Worm (Caenorhabditis elegans): Measurements from ENCODE around the gene C16H3.3.

The C16H3.3 gene

ce11 chrX:17628345-17628744 is 18.5 kb upstream of the C16H3.3 start:
- TF ChIP-seq egl-27 (tag; optimal IDR thresholded peaks at IDR 0.05) (no peak), R02D3.7 (tag; optimal IDR thresholded peaks at IDR 0.05) (no peak), hmg-11 (tag; optimal IDR thresholded peaks at IDR 0.05) (peak; percentile 52), nhr-67 (tag; optimal IDR thresholded peaks at IDR 0.05) (no peak), elt-2 (tag; optimal IDR thresholded peaks at IDR 0.05) (no peak), lin-15B (tag; optimal IDR thresholded peaks at IDR 0.05) (no peak), fkh-10 (GFP tag; optimal IDR thresholded peaks at IDR 0.05) (peak; percentile 12), mml-1 (tag; optimal IDR thresholded peaks at IDR 0.05) (no peak), ceh-9 (tag; optimal IDR thresholded peaks at IDR 0.05) (no peak), ceh-82 (tag; optimal IDR thresholded peaks at IDR 0.05) (no peak), elt-1 (tag; optimal IDR thresholded peaks at IDR 0.05) (no peak), nfya-1 (tag; optimal IDR thresholded peaks at IDR 0.05; ENCODE audit: insufficient read depth) (peak; percentile 52), nhr-12 (tag; optimal IDR thresholded peaks at IDR 0.05) (no peak), lin-39 (tag; optimal IDR thresholded peaks at IDR 0.05) (peak; percentile 62), ama-1 (optimal IDR thresholded peaks at IDR 0.05) (peak; percentile 36), tbx-2 (tag; optimal IDR thresholded peaks at IDR 0.05) (no peak)

DNA sequence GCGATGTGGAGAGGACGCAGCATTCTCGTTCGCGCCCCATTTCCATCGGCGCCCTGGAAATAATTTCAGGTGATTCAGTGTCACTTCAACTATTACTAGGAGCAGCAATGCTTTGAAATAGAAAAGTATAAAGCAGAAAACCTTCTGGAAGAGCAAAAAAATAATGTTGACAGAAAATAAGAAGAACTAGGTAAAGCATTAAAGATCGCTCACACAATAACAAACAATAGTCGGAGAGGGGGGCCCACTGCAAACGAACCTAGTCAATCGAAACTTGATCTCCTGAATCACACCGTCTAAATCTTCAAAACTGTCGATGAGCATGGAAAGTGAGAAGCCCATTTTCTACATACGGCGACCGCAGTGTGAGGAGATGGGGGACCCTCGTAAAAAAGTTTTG is 18.1 kb upstream of the C16H3.3 start:
- TF ChIP-seq nhr-67 (tag; optimal IDR thresholded peaks at IDR 0.05): no peak
- TF ChIP-seq egl-27 (tag; optimal IDR thresholded peaks at IDR 0.05): no peak
- TF ChIP-seq ceh-9 (tag; optimal IDR thresholded peaks at IDR 0.05): no peak
- no peak for TF ChIP-seq eor-1 (tag; optimal IDR thresholded peaks at IDR 0.05)

ce11 chrX:17627382-17627781 is 17.5 kb upstream of the C16H3.3 start:
- TF ChIP-seq ama-1 (optimal IDR thresholded peaks at IDR 0.05) (peak; percentile 78), nhr-77 (tag; optimal IDR thresholded peaks at IDR 0.05) (no peak), lin-39 (tag; optimal IDR thresholded peaks at IDR 0.05) (peak; percentile 69), nfya-1 (tag; optimal IDR thresholded peaks at IDR 0.05; ENCODE audit: insufficient read depth) (peak; percentile 53), lin-15B (tag; optimal IDR thresholded peaks at IDR 0.05) (no peak), ceh-16 (tag; optimal IDR thresholded peaks at IDR 0.05) (no peak), nhr-43 (tag; optimal IDR thresholded peaks at IDR 0.05; ENCODE audit: poor library complexity, severe bottlenecking) (peak; percentile 27), egl-5 (tag; optimal IDR thresholded peaks at IDR 0.05) (no peak), lsy-12 (tag; optimal IDR thresholded peaks at IDR 0.05) (no peak), ZK546.5 (tag; optimal IDR thresholded peaks at IDR 0.05) (no peak)

DNA sequence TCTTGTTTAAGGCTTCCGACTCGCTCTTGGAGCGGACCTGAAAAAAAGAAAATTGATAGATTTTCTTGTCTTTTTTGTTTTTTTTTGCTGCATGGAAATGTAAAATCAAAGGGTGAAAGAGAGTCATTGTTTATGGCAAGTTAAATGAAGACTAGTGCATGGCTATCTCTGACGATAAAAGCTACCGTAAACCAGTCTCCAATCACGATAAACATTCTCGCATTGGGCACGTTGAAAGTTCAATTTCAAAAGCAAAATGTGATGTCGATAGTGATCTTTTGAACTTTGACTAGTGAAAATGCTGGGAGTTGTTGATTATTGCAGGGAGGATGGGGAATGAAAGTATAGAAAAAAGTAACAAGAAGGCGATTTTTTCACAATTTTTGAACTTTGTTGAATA is 16.8 kb upstream of the C16H3.3 start:
- TF ChIP-seq elt-2 (tag; optimal IDR thresholded peaks at IDR 0.05) (peak; percentile 18), nhr-43 (tag; optimal IDR thresholded peaks at IDR 0.05; ENCODE audit: poor library complexity, severe bottlenecking) (no peak), nfya-1 (tag; optimal IDR thresholded peaks at IDR 0.05; ENCODE audit: insufficient read depth) (peak; percentile 63), egl-27 (tag; optimal IDR thresholded peaks at IDR 0.05) (no peak)

- TF ChIP-seq ztf-11 (tag; optimal IDR thresholded peaks at IDR 0.05): no peak
- no peak for TF ChIP-seq tbx-2 (tag; optimal IDR thresholded peaks at IDR 0.05)
- no peak for TF ChIP-seq nhr-237 (tag; optimal IDR thresholded peaks at IDR 0.05)
- TF ChIP-seq ceh-82 (tag; optimal IDR thresholded peaks at IDR 0.05): no peak
- no peak for TF ChIP-seq nhr-67 (tag; optimal IDR thresholded peaks at IDR 0.05)
- no peak for TF ChIP-seq ZK546.5 (tag; optimal IDR thresholded peaks at IDR 0.05)
- no peak for TF ChIP-seq ceh-9 (tag; optimal IDR thresholded peaks at IDR 0.05)
- no peak for TF ChIP-seq egl-27 (tag; optimal IDR thresholded peaks at IDR 0.05)
- TF ChIP-seq pha-4 (tag; optimal IDR thresholded peaks at IDR 0.05): no peak
- TF ChIP-seq lsy-12 (tag; optimal IDR thresholded peaks at IDR 0.05): no peak
- no peak for TF ChIP-seq mdl-1 (tag; optimal IDR thresholded peaks at IDR 0.05)
- TF ChIP-seq elt-1 (tag; optimal IDR thresholded peaks at IDR 0.05): no peak
- no peak for TF ChIP-seq nhr-12 (tag; optimal IDR thresholded peaks at IDR 0.05)
- no peak for TF ChIP-seq jun-1 (tag; optimal IDR thresholded peaks at IDR 0.05)
- no peak for TF ChIP-seq ceh-28 (tag; optimal IDR thresholded peaks at IDR 0.05)
- no peak for TF ChIP-seq nfya-1 (tag; optimal IDR thresholded peaks at IDR 0.05; ENCODE audit: insufficient read depth)
- no peak for TF ChIP-seq skn-1 (tag; optimal IDR thresholded peaks at IDR 0.05)
- no peak for TF ChIP-seq nhr-25 (tag; optimal IDR thresholded peaks at IDR 0.05)
Measured at ce11 chrX:17625729-17626128, 15.9 kb upstream of the C16H3.3 start.

- no peak for TF ChIP-seq jun-1 (tag; optimal IDR thresholded peaks at IDR 0.05)
- no peak for TF ChIP-seq egl-27 (tag; optimal IDR thresholded peaks at IDR 0.05)
- no peak for TF ChIP-seq elt-1 (tag; optimal IDR thresholded peaks at IDR 0.05)
- no peak for TF ChIP-seq R02D3.7 (tag; optimal IDR thresholded peaks at IDR 0.05)
- TF ChIP-seq snpc-4 (tag; optimal IDR thresholded peaks at IDR 0.05): no peak
- TF ChIP-seq eor-1 (tag; optimal IDR thresholded peaks at IDR 0.05): no peak
- TF ChIP-seq ztf-11 (tag; optimal IDR thresholded peaks at IDR 0.05): no peak
- TF ChIP-seq daf-12 (tag; optimal IDR thresholded peaks at IDR 0.05): no peak
- no peak for TF ChIP-seq unc-39 (tag; optimal IDR thresholded peaks at IDR 0.05)
- TF ChIP-seq pqm-1 (tag; optimal IDR thresholded peaks at IDR 0.05): no peak
- no peak for TF ChIP-seq nhr-23 (tag; optimal IDR thresholded peaks at IDR 0.05)
- no peak for TF ChIP-seq ceh-9 (tag; optimal IDR thresholded peaks at IDR 0.05)
- no peak for TF ChIP-seq nhr-67 (tag; optimal IDR thresholded peaks at IDR 0.05)
- no peak for TF ChIP-seq nhr-25 (tag; optimal IDR thresholded peaks at IDR 0.05)
- TF ChIP-seq ztf-4 (tag; optimal IDR thresholded peaks at IDR 0.05): no peak
- no peak for TF ChIP-seq ama-1 (optimal IDR thresholded peaks at IDR 0.05)
- no peak for TF ChIP-seq nhr-43 (tag; optimal IDR thresholded peaks at IDR 0.05; ENCODE audit: poor library complexity, severe bottlenecking)
Measured at ce11 chrX:17625245-17625644, 15.4 kb upstream of the C16H3.3 start.

Measured in whole organism, L3 larva.